Worm (Caenorhabditis elegans) whole organism, L2 larva: ENCODE data around the gene K07H8.5.

Experiments used
- blmp-1 ChIP-seq: sonication (generic microtip); optimal IDR thresholded peaks from 2 replicates; lab custom pipeline; 2017; ENCODE audit warnings: missing genetic modification characterization, mild to moderate bottlenecking, missing compliant biosample characterization, antibody characterized with exemption, moderate library complexity; ENCODE audit not compliant: insufficient read depth
- fos-1 ChIP-seq: fragments of 150-350 bp; optimal IDR thresholded peaks from 2 replicates; lab custom pipeline; 2014; ENCODE audit warnings: missing biosample characterization, missing genetic modification characterization
- lsy-2 ChIP-seq, 2 experiments: fragments of 150-350 bp in 1 of 2; sonication (generic microtip) in 1 of 2; optimal IDR thresholded peaks; 2 replicates each; lab custom pipeline; 2014 to 2017; ENCODE audit warnings: missing biosample characterization in 2 of 2, missing genetic modification characterization in 2 of 2
- nhr-12 ChIP-seq: fragments of 150-350 bp; optimal IDR thresholded peaks from 2 replicates; lab custom pipeline; 2014; ENCODE audit warnings: missing biosample characterization, missing genetic modification characterization
- nhr-129 ChIP-seq: fragments of 150-350 bp; optimal IDR thresholded peaks from 2 replicates; lab custom pipeline; 2014; ENCODE audit warnings: missing biosample characterization, missing genetic modification characterization

DNA sequence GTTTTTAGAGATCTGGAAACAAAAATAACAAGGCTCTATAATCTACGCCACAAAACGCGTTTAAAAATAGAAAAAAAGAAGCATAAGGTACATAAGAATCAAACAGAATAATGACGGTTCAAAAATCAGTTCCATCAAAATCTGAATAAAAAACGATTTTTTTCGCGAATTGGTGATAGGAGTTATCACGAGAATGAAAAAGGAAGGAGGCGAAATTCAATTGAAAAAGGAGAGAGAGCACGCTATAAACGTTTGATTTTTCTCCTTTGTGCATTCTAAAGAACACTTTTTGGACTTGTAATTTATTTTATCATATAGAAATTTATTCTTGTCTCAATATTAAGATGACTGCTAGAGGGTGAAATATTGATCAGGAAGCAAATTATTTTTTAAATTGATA is 16.8 kb upstream of the K07H8.5 start:
- no peak for TF ChIP-seq nhr-12 (tag; lab: Kevin White, UChicago)
- no peak for TF ChIP-seq nhr-129 (tag; lab: Kevin White, UChicago)
- TF ChIP-seq blmp-1 (tag; lab: Kevin White, UChicago): no peak
- no peak for TF ChIP-seq lsy-2 (tag; optimal IDR thresholded peaks at IDR 0.05; lab: Kevin White, UChicago)
- peak; percentile 56 for TF ChIP-seq fos-1 (tag; lab: Kevin White, UChicago)
